Worm (Caenorhabditis elegans): ENCODE results near the gene K07D4.2.

The K07D4.2 gene

DNA sequence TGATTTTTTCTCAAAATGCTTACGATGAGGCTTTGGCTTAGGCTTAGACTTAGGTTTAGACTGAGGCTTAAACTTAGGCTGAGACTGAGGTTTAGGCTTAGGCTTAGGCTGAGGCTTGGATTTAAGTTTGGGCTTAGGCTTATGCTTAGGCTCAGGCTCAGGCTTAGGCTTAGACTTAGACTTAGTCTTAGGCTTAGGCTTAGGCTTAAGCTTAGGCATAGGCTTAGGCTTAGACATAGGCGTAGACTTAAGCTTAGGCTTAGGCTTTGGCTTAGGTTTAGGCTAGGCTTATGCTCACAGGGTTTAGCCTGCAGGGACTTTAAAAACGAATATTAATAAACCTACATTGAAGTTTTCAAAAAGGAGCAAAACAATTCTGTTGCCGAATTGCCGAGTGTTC lies 36.6 kb upstream of the K07D4.2 start:
- TF ChIP-seq pes-1 (GFP tag; IDR thresholded peaks at IDR 0.05) (no peak), ceh-36 (tag; optimal IDR thresholded peaks at IDR 0.05) (peak; percentile 73)

- TF ChIP-seq ceh-13 (GFP tag; optimal IDR thresholded peaks at IDR 0.05) = no peak
- no peak for TF ChIP-seq ceh-36 (tag; optimal IDR thresholded peaks at IDR 0.05)
- no peak for TF ChIP-seq pes-1 (GFP tag; IDR thresholded peaks at IDR 0.05)
- no peak for TF ChIP-seq hmbx-1 (tag; optimal IDR thresholded peaks at IDR 0.05)
- TF ChIP-seq F13C5.2 (tag; optimal IDR thresholded peaks at IDR 0.05) = no peak
- TF ChIP-seq tbx-37 (GFP tag; conservative IDR thresholded peaks at IDR 0.05) = no peak
- TF ChIP-seq tra-4 (tag; optimal IDR thresholded peaks at IDR 0.05) = no peak
- no peak for TF ChIP-seq ets-7 (tag; optimal IDR thresholded peaks at IDR 0.05)
- TF ChIP-seq ama-1 (optimal IDR thresholded peaks at IDR 0.05) = no peak
- TF ChIP-seq aly-1 (tag; optimal IDR thresholded peaks at IDR 0.05) = no peak
- TF ChIP-seq sea-1 (GFP tag; conservative IDR thresholded peaks at IDR 0.05) = no peak
- no peak for TF ChIP-seq tbx-11 (GFP tag; IDR thresholded peaks at IDR 0.05)
- TF ChIP-seq hnd-1 (tag; optimal IDR thresholded peaks at IDR 0.05) = no peak
- no peak for TF ChIP-seq scrt-1 (GFP tag; IDR thresholded peaks at IDR 0.05)
- no peak for TF ChIP-seq hmg-4 (GFP tag; optimal IDR thresholded peaks at IDR 0.05)
- no peak for TF ChIP-seq B0310.2 (tag; optimal IDR thresholded peaks at IDR 0.05)
- TF ChIP-seq flt-1 (GFP tag; IDR thresholded peaks at IDR 0.05) = no peak
Observed at ce11 chrII:4081141-4081540, 35.8 kb upstream of the K07D4.2 start.

DNA sequence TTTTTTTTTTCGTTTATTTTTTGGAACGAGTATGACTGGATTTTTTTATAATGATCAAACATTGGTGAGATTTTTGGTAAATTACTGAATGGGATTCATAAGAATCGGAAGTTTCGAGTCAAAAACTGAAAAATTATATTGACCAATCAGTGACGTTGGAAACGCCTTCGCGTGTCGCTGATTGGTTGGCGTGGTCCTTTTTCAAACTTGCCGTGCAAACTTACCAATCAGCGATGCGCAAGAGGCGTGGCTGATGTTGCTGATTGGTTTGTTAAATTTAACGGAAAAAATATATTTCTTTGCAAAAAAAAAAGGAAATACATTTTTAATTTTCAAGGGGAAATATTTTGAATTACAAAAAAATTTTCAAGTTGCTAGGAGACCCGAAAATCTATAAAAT lies 29.4 kb upstream of the K07D4.2 start:
- TF ChIP-seq ceh-36 (tag; optimal IDR thresholded peaks at IDR 0.05) (no peak), ama-1 (optimal IDR thresholded peaks at IDR 0.05) (no peak), tbx-11 (GFP tag; IDR thresholded peaks at IDR 0.05) (no peak), scrt-1 (GFP tag; IDR thresholded peaks at IDR 0.05) (no peak), hmg-4 (GFP tag; optimal IDR thresholded peaks at IDR 0.05) (no peak), tbx-37 (GFP tag; conservative IDR thresholded peaks at IDR 0.05) (no peak), sea-1 (GFP tag; conservative IDR thresholded peaks at IDR 0.05) (no peak), tra-4 (tag; optimal IDR thresholded peaks at IDR 0.05) (no peak), F13C5.2 (tag; optimal IDR thresholded peaks at IDR 0.05) (no peak), aly-1 (tag; optimal IDR thresholded peaks at IDR 0.05) (no peak)

DNA sequence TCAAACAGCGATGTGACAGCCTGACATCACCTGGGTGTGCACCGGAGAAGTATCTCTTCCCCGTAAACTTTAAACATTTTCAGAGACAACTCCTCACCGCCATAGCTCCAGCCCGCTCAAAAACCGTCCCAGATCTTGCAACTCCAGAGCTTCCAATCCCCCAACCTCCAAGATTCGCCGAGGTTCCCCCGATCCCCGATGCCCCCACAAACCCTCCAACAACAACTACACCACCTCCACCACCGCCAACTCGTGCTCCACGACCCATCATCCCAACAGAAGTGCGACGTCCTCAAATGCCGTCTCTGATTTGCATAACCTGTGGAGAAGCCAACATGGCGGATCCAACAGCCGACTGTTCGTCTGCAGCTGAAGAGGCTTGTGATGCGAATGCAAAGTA lies 25.8 kb upstream of the K07D4.2 start:
- TF ChIP-seq pes-1 (GFP tag; IDR thresholded peaks at IDR 0.05) (no peak), ama-1 (optimal IDR thresholded peaks at IDR 0.05) (no peak), flt-1 (GFP tag; IDR thresholded peaks at IDR 0.05) (no peak), scrt-1 (GFP tag; IDR thresholded peaks at IDR 0.05) (no peak)

ce11 chrII:4068141-4068540 lies 22.8 kb upstream of the K07D4.2 start:
- no peak for TF ChIP-seq tbx-11 (GFP tag; IDR thresholded peaks at IDR 0.05)

DNA sequence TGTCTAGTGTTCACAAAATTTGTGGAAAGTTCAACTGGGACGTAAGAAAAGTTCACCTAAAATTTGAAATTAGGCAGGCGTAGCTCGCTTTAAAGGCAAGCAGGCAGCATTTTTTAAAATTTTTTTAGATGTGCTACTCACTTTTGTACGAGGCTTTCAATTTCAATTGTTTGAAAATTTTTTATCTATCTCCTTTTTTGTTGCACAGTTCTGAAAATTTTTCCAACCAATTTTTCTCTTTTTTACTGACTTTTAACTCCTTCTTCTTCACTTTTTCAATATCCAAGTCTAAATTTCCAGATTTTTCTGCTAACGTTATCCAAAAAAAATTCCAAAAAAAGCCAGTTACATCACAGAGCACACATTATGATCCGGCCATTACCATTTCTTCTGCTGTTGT lies 22.0 kb upstream of the K07D4.2 start, which contains the start of gene W06A11.1:
Gene W06A11.1 (plus strand): TSS at position 301 of the 400 bp plus-strand sequence.
- TF ChIP-seq ets-7 (tag; optimal IDR thresholded peaks at IDR 0.05) (no peak), flt-1 (GFP tag; IDR thresholded peaks at IDR 0.05) (no peak), tbx-37 (GFP tag; conservative IDR thresholded peaks at IDR 0.05) (no peak), ceh-13 (GFP tag; optimal IDR thresholded peaks at IDR 0.05) (no peak), aly-1 (tag; optimal IDR thresholded peaks at IDR 0.05) (no peak)

ce11 chrII:4063997-4064396 lies 18.7 kb upstream of the K07D4.2 start, which contains the start of gene fbxb-118:
TSS of gene fbxb-118 (minus strand) at chrII:4064097.
- no peak for TF ChIP-seq ceh-13 (GFP tag; optimal IDR thresholded peaks at IDR 0.05)
- TF ChIP-seq ceh-36 (tag; optimal IDR thresholded peaks at IDR 0.05) = no peak
- no peak for TF ChIP-seq tbx-11 (GFP tag; IDR thresholded peaks at IDR 0.05)
- TF ChIP-seq aly-1 (tag; optimal IDR thresholded peaks at IDR 0.05) = no peak

ce11 chrII:4062477-4062876 lies 17.2 kb upstream of the K07D4.2 start, which contains the start of gene gadr-4:
TSS of gene gadr-4 (minus strand) at chrII:4062577.
- TF ChIP-seq flt-1 (GFP tag; IDR thresholded peaks at IDR 0.05) = no peak
- no peak for TF ChIP-seq pes-1 (GFP tag; IDR thresholded peaks at IDR 0.05)
- TF ChIP-seq tra-4 (tag; optimal IDR thresholded peaks at IDR 0.05) = no peak
- TF ChIP-seq F13C5.2 (tag; optimal IDR thresholded peaks at IDR 0.05) = no peak
- no peak for TF ChIP-seq ama-1 (optimal IDR thresholded peaks at IDR 0.05)
- no peak for TF ChIP-seq sea-1 (GFP tag; conservative IDR thresholded peaks at IDR 0.05)
- no peak for TF ChIP-seq ceh-13 (GFP tag; optimal IDR thresholded peaks at IDR 0.05)
- no peak for TF ChIP-seq tbx-11 (GFP tag; IDR thresholded peaks at IDR 0.05)
- no peak for TF ChIP-seq ceh-36 (tag; optimal IDR thresholded peaks at IDR 0.05)
- no peak for TF ChIP-seq B0310.2 (tag; optimal IDR thresholded peaks at IDR 0.05)
- no peak for TF ChIP-seq hmg-4 (GFP tag; optimal IDR thresholded peaks at IDR 0.05)
- TF ChIP-seq hmbx-1 (tag; optimal IDR thresholded peaks at IDR 0.05) = no peak
- TF ChIP-seq ets-7 (tag; optimal IDR thresholded peaks at IDR 0.05) = no peak
- no peak for TF ChIP-seq scrt-1 (GFP tag; IDR thresholded peaks at IDR 0.05)
- TF ChIP-seq tbx-37 (GFP tag; conservative IDR thresholded peaks at IDR 0.05) = no peak
- no peak for TF ChIP-seq aly-1 (tag; optimal IDR thresholded peaks at IDR 0.05)
- TF ChIP-seq hnd-1 (tag; optimal IDR thresholded peaks at IDR 0.05) = no peak

DNA sequence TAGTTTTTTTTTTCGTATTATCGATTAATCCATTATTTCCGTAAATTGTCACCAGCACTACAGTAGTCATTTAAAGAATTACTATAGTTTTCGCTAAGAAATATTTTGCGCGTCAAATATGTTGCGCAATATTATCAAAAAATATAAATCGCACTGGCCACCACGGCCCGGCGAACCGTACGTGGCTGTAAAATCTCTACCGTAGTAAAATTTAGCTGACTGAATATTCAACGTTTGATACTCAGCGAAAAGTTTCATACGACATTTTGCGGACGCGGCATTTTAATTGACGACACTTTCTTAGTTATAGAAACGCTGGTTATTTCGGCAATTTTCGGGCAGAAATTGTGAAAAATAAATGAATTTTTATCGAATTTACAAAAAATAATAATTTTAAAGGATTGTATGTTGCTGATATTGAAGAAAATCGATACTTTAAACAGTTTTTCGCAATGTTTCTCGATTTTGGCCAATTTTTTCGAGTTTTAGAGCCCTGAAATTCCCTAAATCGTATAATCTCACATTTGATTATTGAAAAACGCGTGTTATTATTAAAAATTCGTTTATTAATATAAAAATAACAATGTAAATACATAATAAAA lies 2.6 kb upstream of the K07D4.2 start:
- TF ChIP-seq pes-1 (GFP tag; IDR thresholded peaks at IDR 0.05) (peak; percentile 65), tbx-37 (GFP tag; conservative IDR thresholded peaks at IDR 0.05) (peak; percentile 56), flt-1 (GFP tag; IDR thresholded peaks at IDR 0.05) (0 out of 2 replicates have a peak, but pooled peaks have one; percentile 26)
